Fruit fly (Drosophila melanogaster) whole organism, embryonic: ENCODE results near the gene Rab5.
A peak's percentile ranks its signal among the peaks of the same experiment; 100 is the strongest.

Experiments
- CG10267 ChIP-seq: fragments of 200-800 bp; sonication (Bioruptor generic); optimal IDR thresholded peaks from 2 replicates; lab custom pipeline; 2018; ENCODE audit warnings: missing biosample characterization, mild to moderate bottlenecking, missing genetic modification characterization, moderate library complexity
- CG10654 ChIP-seq: fragments of 200-800 bp; sonication (Bioruptor generic); optimal IDR thresholded peaks from 2 replicates; lab custom pipeline; 2016; ENCODE audit warnings: missing biosample characterization, missing genetic modification characterization
- CG10959 ChIP-seq: fragments of 200-800 bp; sonication (Bioruptor generic); IDR thresholded peaks from 2 replicates; pipeline ENCODE4 v1.3.6; 2022; ENCODE audit warnings: missing biosample characterization, missing genetic modification characterization
- CG12942 ChIP-seq: fragments of 200-800 bp; sonication (Bioruptor generic); optimal IDR thresholded peaks from 3 replicates; lab custom pipeline; 2016; ENCODE audit warnings: missing biosample characterization, missing genetic modification characterization
- CG13775 ChIP-seq: fragments of 200-800 bp; sonication (Bioruptor generic); optimal IDR thresholded peaks from 3 replicates; lab custom pipeline; 2017; ENCODE audit warnings: missing biosample characterization, mild to moderate bottlenecking, missing genetic modification characterization
- CG15073 ChIP-seq: fragments of 200-800 bp; sonication (Bioruptor generic); optimal IDR thresholded peaks from 2 replicates; lab custom pipeline; 2016; ENCODE audit warnings: missing biosample characterization, missing genetic modification characterization
- CG16815 ChIP-seq: fragments of 200-800 bp; sonication (Bioruptor generic); optimal IDR thresholded peaks from 3 replicates; lab custom pipeline; 2017; ENCODE audit warnings: missing biosample characterization, mild to moderate bottlenecking, missing genetic modification characterization
- CG18011 ChIP-seq: fragments of 200-800 bp; sonication (Bioruptor generic); optimal IDR thresholded peaks from 2 replicates; lab custom pipeline; 2017; ENCODE audit warnings: missing biosample characterization, missing genetic modification characterization, mild to moderate bottlenecking, moderate library complexity, missing genotype
- CG18476 ChIP-seq: fragments of 200-800 bp; sonication (Bioruptor generic); optimal IDR thresholded peaks from 2 replicates; lab custom pipeline; 2016; ENCODE audit warnings: missing biosample characterization, mild to moderate bottlenecking, missing genetic modification characterization
- CG18764 ChIP-seq: fragments of 200-800 bp; sonication (Bioruptor generic); optimal IDR thresholded peaks from 3 replicates; lab custom pipeline; 2016; ENCODE audit warnings: missing biosample characterization, missing genetic modification characterization
- CG3163 ChIP-seq: fragments of 200-800 bp; sonication (Bioruptor generic); optimal IDR thresholded peaks from 3 replicates; lab custom pipeline; 2016; ENCODE audit warnings: missing biosample characterization, missing genetic modification characterization
- CG4404 ChIP-seq: fragments of 200-800 bp; sonication (Bioruptor generic); IDR thresholded peaks from 2 replicates; pipeline ENCODE4 v1.3.6; 2022; ENCODE audit warnings: missing biosample characterization, missing genetic modification characterization
- CG7839 ChIP-seq: fragments of 200-800 bp; sonication (Bioruptor generic); optimal IDR thresholded peaks from 3 replicates; lab custom pipeline; 2018; ENCODE audit warnings: missing biosample characterization, mild to moderate bottlenecking, missing genetic modification characterization, moderate library complexity
- CG8290 ChIP-seq, 3 experiments: fragments of 200-800 bp; sonication (Bioruptor generic); optimal IDR thresholded peaks; 2 replicates each; lab custom pipeline; 2016 to 2019; ENCODE audit warnings: missing biosample characterization in 3 of 3, missing genetic modification characterization in 3 of 3, mild to moderate bottlenecking in 2 of 3, moderate library complexity in 1 of 3
- CG9932 ChIP-seq: fragments of 200-800 bp; sonication (Bioruptor generic); IDR thresholded peaks from 2 replicates; pipeline ENCODE4 v1.3.6; 2022; ENCODE audit warnings: missing biosample characterization, missing genetic modification characterization
- ERR ChIP-seq: fragments of 200-800 bp; sonication (Bioruptor generic); optimal IDR thresholded peaks from 2 replicates; lab custom pipeline; 2016; ENCODE audit warnings: missing biosample characterization, missing genetic modification characterization
- HLH54F ChIP-seq: fragments of 200-800 bp; sonication (Bioruptor generic); optimal IDR thresholded peaks from 3 replicates; lab custom pipeline; 2016; ENCODE audit warnings: missing biosample characterization, missing genetic modification characterization
- Hey ChIP-seq: fragments of 200-800 bp; sonication (Bioruptor generic); optimal IDR thresholded peaks from 3 replicates; lab custom pipeline; 2018; ENCODE audit warnings: missing biosample characterization, mild to moderate bottlenecking, missing genetic modification characterization
- Neu2 ChIP-seq: fragments of 200-800 bp; sonication (Bioruptor generic); optimal IDR thresholded peaks from 3 replicates; lab custom pipeline; 2016; ENCODE audit warnings: missing biosample characterization, missing genetic modification characterization, borderline replicate concordance
- Oli ChIP-seq: fragments of 200-800 bp; sonication (Bioruptor generic); optimal IDR thresholded peaks from 2 replicates; lab custom pipeline; 2018; ENCODE audit warnings: missing biosample characterization, mild to moderate bottlenecking, missing genetic modification characterization, moderate library complexity
- PHDP ChIP-seq: fragments of 200-800 bp; sonication (Bioruptor generic); optimal IDR thresholded peaks from 3 replicates; lab custom pipeline; 2018; ENCODE audit warnings: missing biosample characterization, mild to moderate bottlenecking, missing genetic modification characterization, moderate library complexity
- Sry-β ChIP-seq: fragments of 200-800 bp; sonication (Bioruptor generic); optimal IDR thresholded peaks from 2 replicates; lab custom pipeline; 2018; ENCODE audit warnings: missing biosample characterization, mild to moderate bottlenecking, missing genetic modification characterization, moderate library complexity
- ab ChIP-seq: fragments of 200-800 bp; sonication (Bioruptor generic); optimal IDR thresholded peaks from 2 replicates; lab custom pipeline; 2016; ENCODE audit warnings: missing biosample characterization, missing genetic modification characterization
- btn ChIP-seq: fragments of 200-800 bp; sonication (Bioruptor generic); optimal IDR thresholded peaks from 2 replicates; lab custom pipeline; 2016; ENCODE audit warnings: missing biosample characterization, missing genetic modification characterization
- chinmo ChIP-seq: fragments of 200-800 bp; sonication (Bioruptor generic); IDR thresholded peaks from 4 replicates; pipeline ENCODE4 v1.3.6; 2022; ENCODE audit warnings: missing biosample characterization, missing genetic modification characterization; ENCODE audit not compliant: partially characterized antibody
- cwo ChIP-seq: fragments of 200-800 bp; sonication (Bioruptor generic); optimal IDR thresholded peaks from 3 replicates; lab custom pipeline; 2017; ENCODE audit warnings: missing biosample characterization, missing genetic modification characterization, mild to moderate bottlenecking, moderate library complexity, missing genetic modification reagents
- exex ChIP-seq: fragments of 200-800 bp; sonication (Bioruptor generic); optimal IDR thresholded peaks from 4 replicates; lab custom pipeline; 2018; ENCODE audit warnings: missing biosample characterization, mild to moderate bottlenecking, missing genetic modification characterization, moderate library complexity
- eyg ChIP-seq: fragments of 200-800 bp; sonication (Bioruptor generic); optimal IDR thresholded peaks from 3 replicates; lab custom pipeline; 2016; ENCODE audit warnings: missing biosample characterization, missing genetic modification characterization
- gcm ChIP-seq: fragments of 200-800 bp; sonication (Bioruptor generic); optimal IDR thresholded peaks from 2 replicates; lab custom pipeline; 2019; ENCODE audit warnings: missing biosample characterization, mild to moderate bottlenecking, missing genetic modification characterization, moderate library complexity
- grau ChIP-seq: fragments of 200-800 bp; optimal IDR thresholded peaks from 3 replicates; lab custom pipeline; 2019; ENCODE audit warnings: missing biosample characterization, mild to moderate bottlenecking, missing genetic modification characterization, moderate library complexity
- grn ChIP-seq: fragments of 200-800 bp; sonication (Bioruptor generic); optimal IDR thresholded peaks from 3 replicates; lab custom pipeline; 2017; ENCODE audit warnings: missing biosample characterization, missing genetic modification characterization
- hkb ChIP-seq, 2 experiments: fragments of 200-800 bp in 1 of 2; fragments of >200 bp in 1 of 2; sonication (Bioruptor generic) in 1 of 2; IDR thresholded peaks in 1 of 2; optimal IDR thresholded peaks in 1 of 2; 2 replicates each; pipeline versions ENCODE4 v1.3.6 to Lab custom; 2017 to 2022; ENCODE audit warnings: missing biosample characterization in 1 of 2, missing genetic modification characterization in 1 of 2
- kay ChIP-seq: fragments of 200-800 bp; sonication (Bioruptor generic); optimal IDR thresholded peaks from 2 replicates; lab custom pipeline; 2016; ENCODE audit warnings: missing biosample characterization, missing genetic modification characterization
- peb ChIP-seq: fragments of 200-800 bp; sonication (Bioruptor generic); IDR thresholded peaks from 2 replicates; pipeline ENCODE4 v1.3.6; 2022; ENCODE audit warnings: missing biosample characterization, missing genetic modification characterization
- prd ChIP-seq, 3 experiments: fragments of >200 bp in 2 of 3; fragments of 200-800 bp in 1 of 3; sonication (Bioruptor generic) in 1 of 3; optimal IDR thresholded peaks in 2 of 3; IDR thresholded peaks in 1 of 3; 2 replicates in 2 of 3; 3 replicates in 1 of 3; pipeline versions ENCODE4 v1.3.6 to Lab custom; 2017 to 2022; ENCODE audit warnings: missing biosample characterization in 1 of 3, missing genetic modification characterization in 1 of 3
- rib ChIP-seq: fragments of 200-800 bp; sonication (Bioruptor generic); IDR thresholded peaks from 2 replicates; pipeline ENCODE4 v1.3.6; 2022; ENCODE audit warnings: missing biosample characterization, missing genetic modification characterization
- sd ChIP-seq: fragments of 200-800 bp; sonication (Bioruptor generic); optimal IDR thresholded peaks from 3 replicates; lab custom pipeline; 2018; ENCODE audit warnings: missing biosample characterization, mild to moderate bottlenecking, missing genetic modification characterization, moderate library complexity
- sens ChIP-seq: fragments of 200-800 bp; sonication (Bioruptor generic); peaks from one replicate; lab custom pipeline; 2016; ENCODE audit warnings: missing biosample characterization, missing genetic modification characterization
- slp2 ChIP-seq: fragments of 200-800 bp; sonication (Bioruptor generic); optimal IDR thresholded peaks from 2 replicates; lab custom pipeline; 2016; ENCODE audit warnings: missing biosample characterization, missing genetic modification characterization
- sr ChIP-seq: fragments of 200-800 bp; sonication (Bioruptor generic); IDR thresholded peaks from 3 replicates; pipeline ENCODE4 v1.3.6; 2022; ENCODE audit warnings: missing biosample characterization, missing genetic modification characterization
- sug ChIP-seq: fragments of 200-800 bp; optimal IDR thresholded peaks from 2 replicates; lab custom pipeline; 2019; ENCODE audit warnings: missing biosample characterization, mild to moderate bottlenecking, missing genetic modification characterization, moderate library complexity
- tin ChIP-seq: fragments of 200-800 bp; sonication (Bioruptor generic); optimal IDR thresholded peaks from 3 replicates; lab custom pipeline; 2016; ENCODE audit warnings: missing biosample characterization, missing genetic modification characterization
- tup ChIP-seq: fragments of 200-800 bp; sonication (Bioruptor generic); optimal IDR thresholded peaks from 2 replicates; lab custom pipeline; 2016; ENCODE audit warnings: missing biosample characterization, mild to moderate bottlenecking, missing genetic modification characterization, moderate library complexity
- unpg ChIP-seq: fragments of 200-800 bp; sonication (Bioruptor generic); optimal IDR thresholded peaks from 3 replicates; lab custom pipeline; 2018; ENCODE audit warnings: missing biosample characterization, mild to moderate bottlenecking, missing genetic modification characterization, moderate library complexity
- vnd ChIP-seq: fragments of 200-800 bp; sonication (Bioruptor generic); IDR thresholded peaks from 3 replicates; pipeline ENCODE4 v1.3.6; 2022; ENCODE audit warnings: missing biosample characterization, missing genetic modification characterization; ENCODE audit not compliant: partially characterized antibody
- z ChIP-seq: fragments of 200-800 bp; sonication (Bioruptor generic); IDR thresholded peaks from 3 replicates; pipeline ENCODE4 v1.3.6; 2022; ENCODE audit warnings: missing biosample characterization, missing genetic modification characterization

Rab5 gene

dm6 chr2L:2373818-2374746 is 9.0 kb upstream of the Rab5 start, which contains the start of the genes CG3609 and CG15390 (continued):
- TF ChIP-seq CG18011 (GFP tag; lab: Kevin White, UChicago) (peak; percentile 70), Sry-β (GFP tag; lab: Kevin White, UChicago) (peak; percentile 33), peb (GFP tag; lab: Robert Waterston, UW) (0 out of 2 replicates have a peak, but pooled peaks have one; percentile 14), hkb (optimal IDR thresholded peaks at IDR 0.05; lab: Kevin White, UChicago) (no peak), hkb (GFP tag; IDR thresholded peaks at IDR 0.05; lab: Robert Waterston, UW) (peak; percentile 68), CG16815 (GFP tag; lab: Kevin White, UChicago) (peak; percentile 48)

dm6 chr2L:2372112-2372449 is 7.0 kb upstream of the Rab5 start:
- TF ChIP-seq slp2, result no peak
- TF ChIP-seq unpg, result no peak
- TF ChIP-seq vnd, result no peak
- TF ChIP-seq grn (GFP tag; lab: Kevin White, UChicago), result peak; percentile 58
- no peak for TF ChIP-seq tup (GFP tag; lab: Kevin White, UChicago)
- TF ChIP-seq CG12942 (GFP tag; lab: Kevin White, UChicago), result no peak
- TF ChIP-seq exex, result peak; percentile 25
- TF ChIP-seq CG3163 (GFP tag; lab: Kevin White, UChicago), result no peak
- peak; percentile 38 for TF ChIP-seq ERR (GFP tag; lab: Kevin White, UChicago)
- no peak for TF ChIP-seq Hey (tag; lab: Kevin White, UChicago)
- no peak for TF ChIP-seq sr
- no peak for TF ChIP-seq gcm (GFP tag; lab: Kevin White, UChicago)
- TF ChIP-seq CG10654 (GFP tag; lab: Kevin White, UChicago), result no peak
- TF ChIP-seq CG4404 (GFP tag; lab: Robert Waterston, UW), result no peak
- TF ChIP-seq btn (GFP tag; lab: Kevin White, UChicago), result no peak
- TF ChIP-seq CG13775, result no peak
- no peak for TF ChIP-seq rib (GFP tag; lab: Robert Waterston, UW)
- no peak for TF ChIP-seq HLH54F (GFP tag; lab: Kevin White, UChicago)
- TF ChIP-seq CG18764 (GFP tag; lab: Kevin White, UChicago), result no peak
- no peak for TF ChIP-seq CG15073 (GFP tag; lab: Kevin White, UChicago)
- no peak for TF ChIP-seq grau (tag; lab: Kevin White, UChicago)
- peak; percentile 39 for TF ChIP-seq sens (GFP tag; lab: Kevin White, UChicago)
- no peak for TF ChIP-seq eyg (GFP tag; lab: Kevin White, UChicago)
- TF ChIP-seq CG10959 (GFP tag; lab: Robert Waterston, UW), result no peak
- no peak for TF ChIP-seq Neu2 (GFP tag; lab: Kevin White, UChicago)
- no peak for TF ChIP-seq CG9932 (GFP tag; lab: Robert Waterston, UW)
- no peak for TF ChIP-seq PHDP
- TF ChIP-seq z (GFP tag; lab: Robert Waterston, UW), result no peak
- no peak for TF ChIP-seq CG8290 (GFP tag; optimal IDR thresholded peaks at IDR 0.05; lab: Kevin White, UChicago)
- TF ChIP-seq CG8290 (tag; optimal IDR thresholded peaks at IDR 0.05; lab: Kevin White, UChicago), result no peak
- no peak for TF ChIP-seq CG18476 (GFP tag; lab: Kevin White, UChicago)
- no peak for TF ChIP-seq kay (GFP tag; lab: Kevin White, UChicago)
- no peak for TF ChIP-seq prd (optimal IDR thresholded peaks at IDR 0.05; lab: Kevin White, UChicago)
- TF ChIP-seq prd (GFP tag; IDR thresholded peaks at IDR 0.05; lab: Robert Waterston, UW), result no peak
- peak; percentile 97 for TF ChIP-seq sug (tag; lab: Kevin White, UChicago)
- no peak for TF ChIP-seq CG7839
- TF ChIP-seq CG10267, result no peak
- no peak for TF ChIP-seq tin (GFP tag; lab: Kevin White, UChicago)
- peak; percentile 1 for TF ChIP-seq sd (tag; lab: Kevin White, UChicago)
- 0 out of 4 replicates have a peak, but pooled peaks have one; percentile 43 for TF ChIP-seq chinmo (GFP tag; lab: Robert Waterston, UW)
- no peak for TF ChIP-seq ab (GFP tag; lab: Kevin White, UChicago)
- peak; percentile 75 for TF ChIP-seq cwo
- TF ChIP-seq Oli (tag; lab: Kevin White, UChicago), result no peak
- no peak for TF ChIP-seq CG18011 (GFP tag; lab: Kevin White, UChicago)
- TF ChIP-seq, all 482 proteins: peak for 8
